Worm (Caenorhabditis elegans) whole organism, young adult: Measurements from ENCODE around the gene Y54G2A.15.

Experiments
- B0035.1 ChIP-seq: sonication (generic microtip); optimal IDR thresholded peaks from 2 replicates; lab custom pipeline; 2016; ENCODE audit warnings: missing genetic modification characterization, mild to moderate bottlenecking, missing compliant biosample characterization, missing genotype, missing genetic modification reagents
- B0261.1 ChIP-seq: sonication (generic microtip); optimal IDR thresholded peaks from 2 replicates; lab custom pipeline; 2016; ENCODE audit warnings: mild to moderate bottlenecking, missing genetic modification characterization, moderate library complexity, missing compliant biosample characterization
- B0336.3 ChIP-seq: fragments of 200-800 bp; sonication (Bioruptor generic); IDR thresholded peaks from 2 replicates; pipeline ENCODE4 v1.3.6; 2022; ENCODE audit warnings: missing genetic modification characterization, missing compliant biosample characterization
- D2030.7 ChIP-seq: fragments of 200-800 bp; sonication (Bioruptor generic); IDR thresholded peaks from 2 replicates; pipeline ENCODE4 v1.3.6; 2022; ENCODE audit warnings: missing genetic modification reagents, missing genetic modification characterization, missing compliant biosample characterization
- F55B11.4 ChIP-seq: sonication (generic microtip); optimal IDR thresholded peaks from 2 replicates; lab custom pipeline; 2016; ENCODE audit warnings: missing compliant biosample characterization, missing genetic modification characterization, borderline replicate concordance; ENCODE audit not compliant: insufficient read depth
- K11D2.4 ChIP-seq: fragments of 200-800 bp; sonication (Bioruptor generic); IDR thresholded peaks from 2 replicates; pipeline ENCODE4 v1.3.6; 2022; ENCODE audit warnings: missing genetic modification reagents, missing genetic modification characterization, missing compliant biosample characterization
- K12H6.12 ChIP-seq: fragments of 200-800 bp; sonication (Bioruptor generic); optimal IDR thresholded peaks from 2 replicates; lab custom pipeline; 2018; ENCODE audit warnings: mild to moderate bottlenecking, missing genetic modification characterization, missing compliant biosample characterization
- T26A5.8 ChIP-seq: sonication (generic microtip); optimal IDR thresholded peaks from 2 replicates; lab custom pipeline; 2016; ENCODE audit warnings: missing genetic modification characterization, missing compliant biosample characterization
- Y53F4B.3 ChIP-seq: fragments of 200-800 bp; sonication (Bioruptor generic); IDR thresholded peaks from 2 replicates; pipeline ENCODE4 v1.3.6; 2022; ENCODE audit warnings: missing genetic modification reagents, missing genetic modification characterization, missing compliant biosample characterization
- Y53G8AR.9 ChIP-seq: fragments of 200-800 bp; sonication (Bioruptor generic); conservative IDR thresholded peaks from 2 replicates; pipeline ENCODE4 v1.3.6; 2022; ENCODE audit warnings: missing genetic modification reagents, missing genetic modification characterization, missing compliant biosample characterization
- Y95B8A.8 ChIP-seq: fragments of 200-800 bp; sonication (Bioruptor generic); IDR thresholded peaks from 2 replicates; pipeline ENCODE4 v1.3.6; 2022; ENCODE audit warnings: missing genetic modification reagents, missing genetic modification characterization, missing compliant biosample characterization
- akir-1 ChIP-seq: fragments of 200-800 bp; sonication (Bioruptor generic); optimal IDR thresholded peaks from 2 replicates; lab custom pipeline; 2018; ENCODE audit warnings: mild to moderate bottlenecking, missing genetic modification characterization, moderate library complexity, missing compliant biosample characterization
- athp-1 ChIP-seq: sonication (generic microtip); optimal IDR thresholded peaks from 2 replicates; lab custom pipeline; 2017; ENCODE audit warnings: mild to moderate bottlenecking, missing genetic modification characterization, missing compliant biosample characterization
- attf-3 ChIP-seq: fragments of 200-800 bp; sonication (Bioruptor generic); conservative IDR thresholded peaks from 2 replicates; pipeline ENCODE4 v1.3.6; 2022; ENCODE audit warnings: missing genetic modification reagents, missing genetic modification characterization, missing compliant biosample characterization
- cebp-1 ChIP-seq, 2 experiments: fragments of 200-800 bp in 1 of 2; sonication (Bioruptor generic) in 1 of 2; sonication (generic microtip) in 1 of 2; IDR thresholded peaks in 1 of 2; optimal IDR thresholded peaks in 1 of 2; 2 replicates each; pipeline versions ENCODE4 v1.3.6 to Lab custom; 2017 to 2022; ENCODE audit warnings: missing compliant biosample characterization in 2 of 2, missing genetic modification characterization in 2 of 2, mild to moderate bottlenecking in 1 of 2, missing genetic modification reagents in 1 of 2, moderate library complexity in 1 of 2
- cebp-2 ChIP-seq: fragments of 200-800 bp; sonication (Bioruptor generic); IDR thresholded peaks from 2 replicates; pipeline ENCODE4 v1.3.6; 2022; ENCODE audit warnings: missing genetic modification characterization, missing compliant biosample characterization
- ceh-100 ChIP-seq: fragments of 200-800 bp; sonication (Bioruptor generic); IDR thresholded peaks from 2 replicates; pipeline ENCODE4 v1.3.6; 2022; ENCODE audit warnings: missing genetic modification reagents, missing genetic modification characterization, missing compliant biosample characterization
- chd-7 ChIP-seq: sonication (generic microtip); optimal IDR thresholded peaks from 2 replicates; lab custom pipeline; 2016; ENCODE audit warnings: mild to moderate bottlenecking, missing genetic modification characterization, moderate library complexity, missing compliant biosample characterization
- dox-1 ChIP-seq: fragments of 200-800 bp; sonication (Bioruptor generic); IDR thresholded peaks from 2 replicates; pipeline ENCODE4 v1.3.6; 2022; ENCODE audit warnings: missing genetic modification reagents, missing genetic modification characterization, missing compliant biosample characterization
- dpl-1 ChIP-seq: fragments of 150-350 bp; optimal IDR thresholded peaks from 2 replicates; lab custom pipeline; 2014; ENCODE audit warnings: missing biosample characterization, missing genetic modification reagents, missing genetic modification characterization
- efl-1 ChIP-seq: fragments of 150-350 bp; optimal IDR thresholded peaks from 2 replicates; lab custom pipeline; 2014; ENCODE audit warnings: missing biosample characterization, missing genetic modification reagents, missing genetic modification characterization
- egl-18 ChIP-seq: fragments of 200-800 bp; sonication (Bioruptor generic); IDR thresholded peaks from 2 replicates; pipeline ENCODE4 v1.3.6; 2022; ENCODE audit warnings: missing genetic modification reagents, missing genetic modification characterization, missing compliant biosample characterization
- egl-44 ChIP-seq: fragments of 200-800 bp; sonication (Bioruptor generic); IDR thresholded peaks from 2 replicates; pipeline ENCODE4 v1.3.6; 2022; ENCODE audit warnings: missing genetic modification reagents, missing genetic modification characterization, missing compliant biosample characterization
- egrh-3 ChIP-seq: fragments of 200-800 bp; sonication (Bioruptor generic); IDR thresholded peaks from 2 replicates; pipeline ENCODE4 v1.3.6; 2022; ENCODE audit warnings: missing genetic modification reagents, missing genetic modification characterization, missing compliant biosample characterization
- ekl-4 ChIP-seq: fragments of 200-800 bp; sonication (Bioruptor generic); IDR thresholded peaks from 2 replicates; pipeline ENCODE4 v1.3.6; 2022; ENCODE audit warnings: missing genetic modification reagents, missing genetic modification characterization, missing compliant biosample characterization
- ets-4 ChIP-seq: fragments of 200-800 bp; sonication (Bioruptor generic); optimal IDR thresholded peaks from 2 replicates; lab custom pipeline; 2018; ENCODE audit warnings: mild to moderate bottlenecking, missing genetic modification characterization, missing compliant biosample characterization
- hlh-12 ChIP-seq: sonication (generic microtip); optimal IDR thresholded peaks from 2 replicates; lab custom pipeline; 2016; ENCODE audit warnings: missing genetic modification characterization, missing compliant biosample characterization
- hmg-1.2 ChIP-seq: fragments of 200-800 bp; sonication (Bioruptor generic); IDR thresholded peaks from 2 replicates; pipeline ENCODE4 v1.3.6; 2022; ENCODE audit warnings: missing genetic modification reagents, missing genetic modification characterization, missing compliant biosample characterization
- hmg-20 ChIP-seq: fragments of 200-800 bp; sonication (Bioruptor generic); IDR thresholded peaks from 2 replicates; pipeline ENCODE4 v1.3.6; 2022; ENCODE audit warnings: missing genetic modification reagents, missing genetic modification characterization, missing compliant biosample characterization
- lin-40 ChIP-seq: sonication (generic microtip); optimal IDR thresholded peaks from 2 replicates; lab custom pipeline; 2016; ENCODE audit warnings: missing genetic modification characterization, mild to moderate bottlenecking, missing compliant biosample characterization, missing genotype, missing genetic modification reagents
- lin-54 ChIP-seq: fragments of 200-800 bp; sonication (Bioruptor generic); optimal IDR thresholded peaks from 2 replicates; lab custom pipeline; 2018; ENCODE audit warnings: mild to moderate bottlenecking, missing genetic modification characterization, missing compliant biosample characterization
- lir-1 ChIP-seq: fragments of 200-800 bp; sonication (Bioruptor generic); conservative IDR thresholded peaks from 2 replicates; pipeline ENCODE4 v1.3.6; 2022; ENCODE audit warnings: missing genetic modification reagents, missing genetic modification characterization, missing compliant biosample characterization
- lsl-1 ChIP-seq: fragments of 200-800 bp; sonication (Bioruptor generic); optimal IDR thresholded peaks from 2 replicates; lab custom pipeline; 2018; ENCODE audit warnings: mild to moderate bottlenecking, missing genetic modification characterization, moderate library complexity, missing compliant biosample characterization
- lsy-27 ChIP-seq: sonication (generic microtip); optimal IDR thresholded peaks from 2 replicates; lab custom pipeline; 2017; ENCODE audit warnings: missing genetic modification characterization, mild to moderate bottlenecking, missing compliant biosample characterization, antibody characterized with exemption, missing genotype, borderline replicate concordance; ENCODE audit not compliant: insufficient read depth
- madf-10 ChIP-seq: sonication (generic microtip); optimal IDR thresholded peaks from 2 replicates; lab custom pipeline; 2016; ENCODE audit warnings: mild to moderate bottlenecking, missing genetic modification characterization, missing compliant biosample characterization
- mes-4 ChIP-seq: sonication (generic microtip); optimal IDR thresholded peaks from 2 replicates; lab custom pipeline; 2016; ENCODE audit warnings: missing genotype, missing genetic modification characterization, missing compliant biosample characterization
- nfya-1 ChIP-seq: sonication (generic microtip); optimal IDR thresholded peaks from 2 replicates; lab custom pipeline; 2017; ENCODE audit warnings: antibody characterized with exemption, missing compliant biosample characterization, missing genetic modification characterization, borderline replicate concordance; ENCODE audit not compliant: insufficient read depth
- nfyb-1 ChIP-seq: fragments of 200-800 bp; sonication (Bioruptor generic); IDR thresholded peaks from 2 replicates; pipeline ENCODE4 v1.3.6; 2022; ENCODE audit warnings: missing genetic modification reagents, missing genetic modification characterization, missing compliant biosample characterization
- nhr-27 ChIP-seq: fragments of 200-800 bp; sonication (Bioruptor generic); optimal IDR thresholded peaks from 2 replicates; lab custom pipeline; 2018; ENCODE audit warnings: mild to moderate bottlenecking, missing genetic modification characterization, moderate library complexity, missing compliant biosample characterization
- repo-1 ChIP-seq: sonication (generic microtip); optimal IDR thresholded peaks from 2 replicates; lab custom pipeline; 2017; ENCODE audit warnings: mild to moderate bottlenecking, missing genetic modification characterization, missing compliant biosample characterization
- sea-2 ChIP-seq: fragments of 200-800 bp; sonication (Bioruptor generic); IDR thresholded peaks from 2 replicates; pipeline ENCODE4 v1.3.6; 2022; ENCODE audit warnings: missing genetic modification characterization, missing compliant biosample characterization
- snpc-1.3 ChIP-seq: sonication (generic microtip); optimal IDR thresholded peaks from 2 replicates; lab custom pipeline; 2017; ENCODE audit warnings: missing genetic modification characterization, mild to moderate bottlenecking, missing compliant biosample characterization, antibody characterized with exemption, moderate library complexity, missing genotype, missing genetic modification reagents; ENCODE audit not compliant: insufficient read depth
- snpc-3.4 ChIP-seq: sonication (generic microtip); optimal IDR thresholded peaks from 2 replicates; lab custom pipeline; 2017; ENCODE audit warnings: missing genetic modification characterization, mild to moderate bottlenecking, missing compliant biosample characterization, antibody characterized with exemption, moderate library complexity, missing genotype, missing genetic modification reagents
- tbx-9 ChIP-seq: sonication (generic microtip); optimal IDR thresholded peaks from 2 replicates; lab custom pipeline; 2016; ENCODE audit warnings: borderline replicate concordance, missing genetic modification characterization, inconsistent platforms, missing compliant biosample characterization
- zim-3 ChIP-seq: sonication (generic microtip); optimal IDR thresholded peaks from 2 replicates; lab custom pipeline; 2017; ENCODE audit warnings: mild to moderate bottlenecking, missing genetic modification characterization, moderate library complexity, missing compliant biosample characterization
- ztf-28 ChIP-seq: fragments of 200-800 bp; sonication (Bioruptor generic); IDR thresholded peaks from 2 replicates; pipeline ENCODE4 v1.3.6; 2022; ENCODE audit warnings: missing genetic modification reagents, missing genetic modification characterization, missing compliant biosample characterization
- ztf-3 ChIP-seq: fragments of 200-800 bp; sonication (Bioruptor generic); optimal IDR thresholded peaks from 2 replicates; lab custom pipeline; 2018; ENCODE audit warnings: mild to moderate bottlenecking, missing genetic modification characterization, missing compliant biosample characterization

The Y54G2A.15 gene

ce11 chrIV:2805525-2805924 lies 38.3 kb downstream of the Y54G2A.15 start, which contains the start of gene Y54G2A.45 (continued):
- peak; percentile 56 for TF ChIP-seq snpc-3.4 (tag; lab: Kevin White, UChicago)
- TF ChIP-seq lsy-27 (tag; lab: Kevin White, UChicago), result peak; percentile 59
- TF ChIP-seq lin-54 (GFP tag; lab: Kevin White, UChicago), result peak; percentile 72
- no peak for TF ChIP-seq nfya-1 (tag; lab: Kevin White, UChicago)
- TF ChIP-seq hlh-12 (tag; lab: Kevin White, UChicago), result peak; percentile 20
- 0 out of 2 replicates have a peak, but pooled peaks have one; percentile 15 for TF ChIP-seq lir-1 (GFP tag; lab: Robert Waterston, UW)
- no peak for TF ChIP-seq cebp-1 (GFP tag; IDR thresholded peaks at IDR 0.05; lab: Robert Waterston, UW)
- TF ChIP-seq cebp-1 (tag; optimal IDR thresholded peaks at IDR 0.05; lab: Kevin White, UChicago), result peak; percentile 74
- TF ChIP-seq sea-2 (GFP tag; lab: Robert Waterston, UW), result 0 out of 2 replicates have a peak, but pooled peaks have one; percentile 11
- TF ChIP-seq athp-1 (tag; lab: Kevin White, UChicago), result peak; percentile 60
- TF ChIP-seq K12H6.12 (tag; lab: Kevin White, UChicago), result peak; percentile 13
- TF ChIP-seq F55B11.4 (tag; lab: Kevin White, UChicago), result no peak
- peak; percentile 59 for TF ChIP-seq lsl-1
- 0 out of 2 replicates have a peak, but pooled peaks have one; percentile 38 for TF ChIP-seq Y53G8AR.9 (GFP tag; lab: Robert Waterston, UW)
- peak; percentile 71 for TF ChIP-seq lin-40
- peak; percentile 81 for TF ChIP-seq snpc-1.3
- peak; percentile 74 for TF ChIP-seq D2030.7
- TF ChIP-seq ets-4 (GFP tag; lab: Kevin White, UChicago), result peak; percentile 48
- TF ChIP-seq dpl-1 (GFP tag; lab: Kevin White, UChicago), result no peak
- TF ChIP-seq mes-4 (tag; lab: Kevin White, UChicago), result peak; percentile 74
- peak; percentile 56 for TF ChIP-seq zim-3 (tag; lab: Kevin White, UChicago)
- no peak for TF ChIP-seq Y53F4B.3 (GFP tag; lab: Robert Waterston, UW)
- TF ChIP-seq hmg-20 (GFP tag; lab: Robert Waterston, UW), result no peak
- peak; percentile 56 for TF ChIP-seq attf-3
- TF ChIP-seq B0336.3 (GFP tag; lab: Robert Waterston, UW), result peak; percentile 83
- TF ChIP-seq dox-1 (GFP tag; lab: Robert Waterston, UW), result peak; percentile 92
- peak; percentile 48 for TF ChIP-seq T26A5.8 (tag; lab: Kevin White, UChicago)
- TF ChIP-seq repo-1, result peak; percentile 88
- peak; percentile 53 for TF ChIP-seq ceh-100 (GFP tag; lab: Robert Waterston, UW)
- peak; percentile 13 for TF ChIP-seq efl-1 (GFP tag; lab: Kevin White, UChicago)
- peak; percentile 92 for TF ChIP-seq B0261.1 (tag; lab: Kevin White, UChicago)
- TF ChIP-seq egl-44 (GFP tag; lab: Robert Waterston, UW), result peak; percentile 93
- TF ChIP-seq chd-7, result peak; percentile 67
- peak; percentile 76; the same call in 1 of the 2 replicates for TF ChIP-seq Y95B8A.8 (GFP tag; lab: Robert Waterston, UW)
- TF ChIP-seq hmg-1.2 (GFP tag; lab: Robert Waterston, UW), result peak; percentile 64
- TF ChIP-seq ztf-3 (GFP tag; lab: Kevin White, UChicago), result peak; percentile 24
- peak; percentile 28; the same call in 1 of the 2 replicates for TF ChIP-seq egrh-3 (GFP tag; lab: Robert Waterston, UW)
- peak; percentile 56; the same call in 1 of the 2 replicates for TF ChIP-seq K11D2.4 (GFP tag; lab: Robert Waterston, UW)
- no peak for TF ChIP-seq tbx-9 (tag; lab: Kevin White, UChicago)
- peak; percentile 78 for TF ChIP-seq nfyb-1 (GFP tag; lab: Robert Waterston, UW)
- TF ChIP-seq B0035.1 (tag; lab: Kevin White, UChicago), result peak; percentile 50
- no peak for TF ChIP-seq nhr-27 (tag; lab: Kevin White, UChicago)
- peak; percentile 68; the same call in 1 of the 2 replicates for TF ChIP-seq ekl-4
- TF ChIP-seq egl-18 (GFP tag; lab: Robert Waterston, UW), result no peak
- TF ChIP-seq madf-10, result peak; percentile 86
- TF ChIP-seq cebp-2 (GFP tag; lab: Robert Waterston, UW), result no peak
- TF ChIP-seq akir-1, result no peak
- TF ChIP-seq ztf-28 (GFP tag; lab: Robert Waterston, UW), result no peak
